Fruit fly (Drosophila melanogaster) whole organism, embryonic: ENCODE results near the gene SKIP.

Experiments used
- CG10959 ChIP-seq: fragments of 200-800 bp; sonication (Bioruptor generic); IDR thresholded peaks from 2 replicates; pipeline ENCODE4 v1.3.6; 2022; ENCODE audit warnings: missing biosample characterization, missing genetic modification characterization
- CG11398 ChIP-seq: fragments of 200-800 bp; sonication (Bioruptor generic); optimal IDR thresholded peaks from 2 replicates; lab custom pipeline; 2016; ENCODE audit warnings: missing biosample characterization, missing genetic modification characterization
- CG12219 ChIP-seq: fragments of 200-800 bp; sonication (Bioruptor generic); optimal IDR thresholded peaks from 3 replicates; lab custom pipeline; 2018; ENCODE audit warnings: missing biosample characterization, mild to moderate bottlenecking, missing genetic modification characterization
- CG12236 ChIP-seq: fragments of 200-800 bp; sonication (Bioruptor generic); optimal IDR thresholded peaks from 2 replicates; lab custom pipeline; 2016; ENCODE audit warnings: missing biosample characterization, missing genetic modification characterization
- CG12769 ChIP-seq: fragments of 200-800 bp; sonication (Bioruptor generic); optimal IDR thresholded peaks from 2 replicates; lab custom pipeline; 2019; ENCODE audit warnings: missing biosample characterization, mild to moderate bottlenecking, missing genetic modification characterization, moderate library complexity
- CG13123 ChIP-seq: fragments of 200-800 bp; sonication (Bioruptor generic); optimal IDR thresholded peaks from 2 replicates; lab custom pipeline; 2016; ENCODE audit warnings: missing biosample characterization, missing genetic modification characterization
- CG14014 ChIP-seq: fragments of 200-800 bp; sonication (Bioruptor generic); IDR thresholded peaks from 2 replicates; pipeline ENCODE4 v1.3.6; 2022; ENCODE audit warnings: missing biosample characterization, missing genetic modification characterization
- CG15696 ChIP-seq: fragments of 200-800 bp; sonication (Bioruptor generic); optimal IDR thresholded peaks from 2 replicates; lab custom pipeline; 2019; ENCODE audit warnings: missing biosample characterization, mild to moderate bottlenecking, missing genetic modification characterization, moderate library complexity
- CG17186 ChIP-seq: fragments of 200-800 bp; sonication (Bioruptor generic); optimal IDR thresholded peaks from 3 replicates; lab custom pipeline; 2017; ENCODE audit warnings: missing biosample characterization, missing genetic modification reagents, missing genetic modification characterization
- CG31388 ChIP-seq: fragments of 200-800 bp; sonication (Bioruptor generic); optimal IDR thresholded peaks from 2 replicates; lab custom pipeline; 2016; ENCODE audit warnings: missing biosample characterization, missing genetic modification characterization
- CG3726 ChIP-seq: fragments of 200-800 bp; sonication (Bioruptor generic); IDR thresholded peaks from 3 replicates; pipeline ENCODE4, ENCODE4 v1.3.6; 2022; ENCODE audit warnings: missing biosample characterization, missing genetic modification characterization
- CG6254 ChIP-seq: fragments of 200-800 bp; sonication (Bioruptor generic); optimal IDR thresholded peaks from 3 replicates; lab custom pipeline; 2017; ENCODE audit warnings: mild to moderate bottlenecking, missing biosample characterization, missing genetic modification reagents, missing genetic modification characterization
- CG6689 ChIP-seq: fragments of 200-800 bp; sonication (Bioruptor generic); IDR thresholded peaks from 2 replicates; pipeline ENCODE4 v1.3.6; 2022; ENCODE audit warnings: missing biosample characterization, missing genetic modification characterization
- CG6791 ChIP-seq: fragments of 200-800 bp; sonication (Bioruptor generic); IDR thresholded peaks from 3 replicates; pipeline ENCODE4 v1.3.6; 2022; ENCODE audit warnings: missing biosample characterization, missing genetic modification characterization; ENCODE audit not compliant: partially characterized antibody
- CG8089 ChIP-seq: fragments of 200-800 bp; sonication (Bioruptor generic); optimal IDR thresholded peaks from 3 replicates; lab custom pipeline; 2016; ENCODE audit warnings: missing biosample characterization, missing genetic modification characterization
- CG9437 ChIP-seq: fragments of 200-800 bp; sonication (Bioruptor generic); optimal IDR thresholded peaks from 2 replicates; lab custom pipeline; 2018; ENCODE audit warnings: missing biosample characterization, mild to moderate bottlenecking, missing genetic modification characterization
- CG9797 ChIP-seq: fragments of 200-800 bp; sonication (Bioruptor generic); optimal IDR thresholded peaks from 3 replicates; lab custom pipeline; 2018; ENCODE audit warnings: missing biosample characterization, mild to moderate bottlenecking, missing genetic modification characterization
- D ChIP-seq, 2 experiments: fragments of 200-800 bp in 1 of 2; fragments of >200 bp in 1 of 2; sonication (Bioruptor generic) in 1 of 2; optimal IDR thresholded peaks; 2 replicates in 1 of 2; 3 replicates in 1 of 2; lab custom pipeline; 2017; ENCODE audit warnings: mild to moderate bottlenecking in 1 of 2, missing biosample characterization in 1 of 2, missing genetic modification characterization in 1 of 2, missing genetic modification reagents in 1 of 2
- D19B ChIP-seq: fragments of 200-800 bp; sonication (Bioruptor generic); optimal IDR thresholded peaks from 2 replicates; lab custom pipeline; 2017; ENCODE audit warnings: missing biosample characterization, mild to moderate bottlenecking, missing genetic modification characterization
- E2f1 ChIP-seq: fragments of 200-800 bp; sonication (Bioruptor generic); IDR thresholded peaks from 2 replicates; pipeline ENCODE4 v1.3.6; 2022; ENCODE audit warnings: missing biosample characterization, missing genetic modification characterization
- Ets65A ChIP-seq: fragments of 200-800 bp; sonication (Bioruptor generic); peaks from one replicate; lab custom pipeline; 2016; ENCODE audit warnings: missing biosample characterization, missing genetic modification characterization
- Fer3 ChIP-seq: fragments of 200-800 bp; sonication (Bioruptor generic); optimal IDR thresholded peaks from 2 replicates; lab custom pipeline; 2018; ENCODE audit warnings: missing biosample characterization, mild to moderate bottlenecking, missing genetic modification characterization, moderate library complexity
- H15 ChIP-seq: fragments of 200-800 bp; sonication (Bioruptor generic); IDR thresholded peaks from 3 replicates; pipeline ENCODE4 v1.3.6; 2022; ENCODE audit warnings: missing biosample characterization, missing genetic modification characterization
- MESR4 ChIP-seq: fragments of 200-800 bp; sonication (Bioruptor generic); optimal IDR thresholded peaks from 2 replicates; lab custom pipeline; 2018; ENCODE audit warnings: missing biosample characterization, mild to moderate bottlenecking, missing genetic modification characterization, moderate library complexity
- Mrtf ChIP-seq: fragments of 200-800 bp; sonication (Bioruptor generic); IDR thresholded peaks from 3 replicates; pipeline ENCODE4 v1.3.6; 2022; ENCODE audit warnings: missing biosample characterization, missing genetic modification characterization
- Stat92E ChIP-seq, 3 experiments: fragments of >200 bp in 2 of 3; fragments of 200-800 bp in 1 of 3; sonication (Bioruptor generic) in 1 of 3; optimal IDR thresholded peaks; 2 replicates each; lab custom pipeline; 2017 to 2019; ENCODE audit warnings: missing biosample characterization in 3 of 3, missing genetic modification characterization in 3 of 3, mild to moderate bottlenecking in 1 of 3, moderate library complexity in 1 of 3
- bbx ChIP-seq: fragments of 200-800 bp; sonication (Bioruptor generic); IDR thresholded peaks from 2 replicates; pipeline ENCODE4 v1.3.6; 2022; ENCODE audit warnings: missing biosample characterization, missing genetic modification characterization; ENCODE audit not compliant: partially characterized antibody
- chinmo ChIP-seq: fragments of 200-800 bp; sonication (Bioruptor generic); IDR thresholded peaks from 4 replicates; pipeline ENCODE4 v1.3.6; 2022; ENCODE audit warnings: missing biosample characterization, missing genetic modification characterization; ENCODE audit not compliant: partially characterized antibody
- chm ChIP-seq: fragments of 200-800 bp; sonication (Bioruptor generic); IDR thresholded peaks from 2 replicates; pipeline ENCODE4 v1.3.6; 2022; ENCODE audit warnings: missing biosample characterization, missing genetic modification characterization
- croc ChIP-seq: fragments of 200-800 bp; sonication (Bioruptor generic); conservative IDR thresholded peaks from 3 replicates; pipeline ENCODE4 v1.3.6; 2022; ENCODE audit warnings: missing biosample characterization, missing genetic modification characterization
- crol ChIP-seq: fragments of 200-800 bp; sonication (Bioruptor generic); IDR thresholded peaks from 2 replicates; pipeline ENCODE4 v1.3.6; 2022; ENCODE audit warnings: missing biosample characterization, missing genetic modification characterization
- dan ChIP-seq: fragments of 200-800 bp; sonication (Bioruptor generic); IDR thresholded peaks from 2 replicates; pipeline ENCODE4 v1.3.6; 2022; ENCODE audit warnings: missing biosample characterization, missing genetic modification characterization
- fd64A ChIP-seq: fragments of 200-800 bp; sonication (Bioruptor generic); optimal IDR thresholded peaks from 3 replicates; lab custom pipeline; 2018; ENCODE audit warnings: missing biosample characterization, mild to moderate bottlenecking, missing genetic modification characterization
- hb ChIP-seq: fragments of 200-800 bp; sonication (Bioruptor generic); IDR thresholded peaks from 3 replicates; pipeline ENCODE4 v1.3.6; 2022; ENCODE audit warnings: missing biosample characterization, missing genetic modification characterization; ENCODE audit not compliant: partially characterized antibody
- hbn ChIP-seq: fragments of 200-800 bp; sonication (Bioruptor generic); IDR thresholded peaks from 2 replicates; pipeline ENCODE4 v1.3.6; 2022; ENCODE audit warnings: missing biosample characterization, missing genetic modification characterization; ENCODE audit not compliant: partially characterized antibody
- jing ChIP-seq: fragments of 200-800 bp; sonication (Bioruptor generic); optimal IDR thresholded peaks from 2 replicates; lab custom pipeline; 2018; ENCODE audit warnings: missing biosample characterization, mild to moderate bottlenecking, missing genetic modification characterization
- lola ChIP-seq, 3 experiments: fragments of >200 bp in 2 of 3; fragments of 200-800 bp in 1 of 3; sonication (Bioruptor generic) in 1 of 3; optimal IDR thresholded peaks; 2 replicates each; lab custom pipeline; 2017 to 2019; ENCODE audit warnings: missing biosample characterization in 3 of 3, missing genetic modification characterization in 3 of 3, mild to moderate bottlenecking in 1 of 3, moderate library complexity in 1 of 3
- lov ChIP-seq, 2 experiments: fragments of 200-800 bp in 1 of 2; fragments of >200 bp in 1 of 2; sonication (Bioruptor generic) in 1 of 2; IDR thresholded peaks in 1 of 2; optimal IDR thresholded peaks in 1 of 2; 2 replicates in 1 of 2; 3 replicates in 1 of 2; pipeline versions ENCODE4 v1.3.6 to Lab custom; 2017 to 2022; ENCODE audit warnings: missing biosample characterization in 1 of 2, missing genetic modification characterization in 1 of 2
- mam ChIP-seq: fragments of 200-800 bp; sonication (Bioruptor generic); optimal IDR thresholded peaks from 3 replicates; lab custom pipeline; 2016; ENCODE audit warnings: missing biosample characterization, missing genetic modification characterization
- prd ChIP-seq, 3 experiments: fragments of >200 bp in 2 of 3; fragments of 200-800 bp in 1 of 3; sonication (Bioruptor generic) in 1 of 3; optimal IDR thresholded peaks in 2 of 3; IDR thresholded peaks in 1 of 3; 2 replicates in 2 of 3; 3 replicates in 1 of 3; pipeline versions ENCODE4 v1.3.6 to Lab custom; 2017 to 2022; ENCODE audit warnings: missing biosample characterization in 1 of 3, missing genetic modification characterization in 1 of 3
- psq ChIP-seq: fragments of 200-800 bp; sonication (Bioruptor generic); optimal IDR thresholded peaks from 2 replicates; lab custom pipeline; 2017; ENCODE audit warnings: missing biosample characterization, missing genetic modification characterization
- pzg ChIP-seq: fragments of 200-800 bp; sonication (Bioruptor generic); optimal IDR thresholded peaks from 3 replicates; lab custom pipeline; 2018; ENCODE audit warnings: missing biosample characterization, mild to moderate bottlenecking, missing genetic modification characterization, moderate library complexity
- sens-2 ChIP-seq: fragments of 200-800 bp; sonication (Bioruptor generic); IDR thresholded peaks from 2 replicates; pipeline ENCODE4 v1.3.6; 2022; ENCODE audit warnings: missing biosample characterization, missing genetic modification characterization
- slp2 ChIP-seq: fragments of 200-800 bp; sonication (Bioruptor generic); optimal IDR thresholded peaks from 2 replicates; lab custom pipeline; 2016; ENCODE audit warnings: missing biosample characterization, missing genetic modification characterization

Gene SKIP

dm6 chr3R:22117149-22117548 is 16.5 kb upstream of the SKIP start, which contains the start of gene Ir94b:
Ir94b (minus strand) TSS chr3R:22117249.
- TF ChIP-seq CG11398 (GFP tag; lab: Kevin White, UChicago) (no peak), D (optimal IDR thresholded peaks at IDR 0.05; lab: Kevin White, UChicago) (no peak), D (GFP tag; optimal IDR thresholded peaks at IDR 0.05; lab: Kevin White, UChicago) (no peak), lola (GFP tag; optimal IDR thresholded peaks at IDR 0.05; lab: Kevin White, UChicago) (no peak), CG8089 (GFP tag; lab: Kevin White, UChicago) (no peak), CG15696 (tag; lab: Kevin White, UChicago) (no peak), CG3726 (no peak), CG6791 (GFP tag; lab: Robert Waterston, UW) (no peak), CG12219 (GFP tag; lab: Kevin White, UChicago) (no peak), CG13123 (GFP tag; lab: Kevin White, UChicago) (no peak), croc (GFP tag; lab: Robert Waterston, UW) (no peak)

DNA sequence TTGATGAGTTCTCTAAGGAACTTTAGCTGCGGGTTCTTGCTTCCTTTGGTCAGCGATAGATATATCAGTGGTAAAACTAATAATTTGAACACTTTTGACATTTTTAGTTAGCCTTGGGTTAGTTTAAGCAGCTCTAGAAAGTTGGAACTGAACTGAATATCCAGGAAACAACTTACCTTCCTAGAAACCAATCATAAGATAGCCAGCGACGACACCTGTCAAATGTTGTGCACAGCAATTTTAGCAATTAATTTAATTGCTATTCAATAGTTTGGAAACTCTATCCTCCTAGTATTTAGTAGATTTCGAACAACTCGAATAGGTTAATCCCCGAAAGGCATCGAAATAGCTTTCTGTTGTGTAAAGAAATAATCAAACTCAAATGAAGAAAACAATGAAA is 14.3 kb upstream of the SKIP start, which contains the start of gene Ir94c:
TSS of gene Ir94c (minus strand) at position 101 of the 400 bp plus-strand sequence.
- TF ChIP-seq CG14014 (GFP tag; lab: Robert Waterston, UW) = no peak
- TF ChIP-seq mam (GFP tag; lab: Kevin White, UChicago) = no peak
- no peak for TF ChIP-seq Fer3 (tag; lab: Kevin White, UChicago)
- no peak for TF ChIP-seq bbx (GFP tag; lab: Robert Waterston, UW)
- TF ChIP-seq Stat92E (GFP tag; optimal IDR thresholded peaks at IDR 0.05; lab: Kevin White, UChicago) = no peak
- no peak for TF ChIP-seq CG12236 (GFP tag; lab: Kevin White, UChicago)
- TF ChIP-seq CG9797 (GFP tag; lab: Kevin White, UChicago) = no peak
- TF ChIP-seq lov (optimal IDR thresholded peaks at IDR 0.05; lab: Kevin White, UChicago) = no peak
- TF ChIP-seq lov (GFP tag; IDR thresholded peaks at IDR 0.05; lab: Robert Waterston, UW) = no peak
- TF ChIP-seq jing = no peak
- no peak for TF ChIP-seq pzg

dm6 chr3R:22119761-22120160 is 13.9 kb upstream of the SKIP start, which contains the start of gene CG42390:
CG42390 (plus strand) TSS chr3R:22120061.
- TF ChIP-seq sens-2 (GFP tag; lab: Robert Waterston, UW) = no peak
- no peak for TF ChIP-seq prd (optimal IDR thresholded peaks at IDR 0.05; lab: Kevin White, UChicago)
- no peak for TF ChIP-seq prd (GFP tag; IDR thresholded peaks at IDR 0.05; lab: Robert Waterston, UW)
- TF ChIP-seq CG17186 (GFP tag; lab: Kevin White, UChicago) = no peak
- no peak for TF ChIP-seq hbn (GFP tag; lab: Robert Waterston, UW)
- no peak for TF ChIP-seq CG6254
- TF ChIP-seq slp2 (GFP tag; lab: Kevin White, UChicago) = no peak
- no peak for TF ChIP-seq psq (GFP tag; lab: Kevin White, UChicago)
- TF ChIP-seq dan (GFP tag; lab: Robert Waterston, UW) = no peak
- no peak for TF ChIP-seq D19B (GFP tag; lab: Kevin White, UChicago)
- peak; percentile 35 for TF ChIP-seq CG12769 (tag; lab: Kevin White, UChicago)
- 0 out of 2 replicates have a peak, but pooled peaks have one; percentile 10 for TF ChIP-seq E2f1
- no peak for TF ChIP-seq hb (GFP tag; lab: Robert Waterston, UW)
- TF ChIP-seq H15 (GFP tag; lab: Robert Waterston, UW) = no peak
- 0 out of 2 replicates have a peak, but pooled peaks have one; percentile 35 for TF ChIP-seq chm (GFP tag; lab: Robert Waterston, UW)
- TF ChIP-seq Mrtf = 0 out of 3 replicates have a peak, but pooled peaks have one; percentile 16
- no peak for TF ChIP-seq CG9437 (GFP tag; lab: Kevin White, UChicago)
- TF ChIP-seq MESR4 = no peak
- no peak for TF ChIP-seq CG10959 (GFP tag; lab: Robert Waterston, UW)
- TF ChIP-seq Ets65A = peak; percentile 47
- TF ChIP-seq fd64A (GFP tag; lab: Kevin White, UChicago) = no peak
- no peak for TF ChIP-seq crol
- 0 out of 2 replicates have a peak, but pooled peaks have one; percentile 11 for TF ChIP-seq CG6689
- TF ChIP-seq chinmo = 0 out of 4 replicates have a peak, but pooled peaks have one; percentile 31
- no peak for TF ChIP-seq CG31388 (GFP tag; lab: Kevin White, UChicago)
- TF ChIP-seq, all 482 proteins: peak for 7
